Fruit fly (Drosophila melanogaster): ENCODE measurements around the gene Ssdp.

The Ssdp gene

DNA sequence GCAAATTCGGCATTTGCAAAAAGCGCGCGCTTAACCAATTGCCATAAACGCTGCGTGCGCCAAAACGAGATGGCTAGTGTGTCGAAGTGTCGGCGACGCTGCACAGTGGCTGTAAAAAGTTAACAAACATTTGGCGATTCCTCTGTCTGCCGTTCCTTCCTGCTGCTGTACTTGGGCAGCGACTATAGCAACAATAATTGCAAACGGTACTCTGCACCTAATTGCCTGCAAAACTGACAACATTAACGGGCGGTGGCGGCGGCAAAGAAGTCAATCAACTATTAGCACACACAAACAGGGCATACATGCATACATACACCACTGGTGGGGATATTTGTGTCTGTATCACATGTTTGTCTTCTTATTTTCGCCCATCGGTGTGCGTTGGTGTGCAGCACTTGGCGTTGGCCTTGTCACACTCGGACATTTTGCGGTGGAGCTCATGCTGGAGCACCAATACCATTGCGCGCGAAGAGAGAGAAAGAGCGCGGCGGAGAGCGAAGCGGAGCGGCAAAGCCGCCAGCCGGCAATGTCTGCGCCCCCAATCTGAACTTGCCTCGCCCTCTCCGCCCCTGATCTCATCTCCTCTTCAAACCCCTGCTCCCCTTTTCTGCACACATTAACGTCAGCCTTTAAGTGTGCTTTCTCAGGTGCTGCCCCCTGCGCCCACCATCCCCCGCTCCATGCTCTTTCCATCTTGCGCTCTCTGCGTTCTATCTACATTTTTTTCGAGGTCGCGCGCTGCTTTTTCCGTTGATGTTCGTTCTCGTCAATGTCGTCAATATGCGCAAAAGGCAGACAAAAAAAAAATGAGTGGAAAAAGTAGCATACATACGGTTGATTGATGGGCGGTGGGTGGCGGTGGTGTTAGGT, 45.0 kb upstream of the Ssdp start (continued):
- TF ChIP-seq bigmax (GFP tag; optimal IDR thresholded peaks at IDR 0.05) (no peak), sens-2 (GFP tag; IDR thresholded peaks at IDR 0.05) (no peak), CG1832 (GFP tag; optimal IDR thresholded peaks at IDR 0.05) (peak; percentile 63), da (GFP tag; optimal IDR thresholded peaks at IDR 0.05) (no peak), MESR4 (GFP tag; optimal IDR thresholded peaks at IDR 0.05) (no peak), MBD-R2 (GFP tag; IDR thresholded peaks at IDR 0.05) (no peak; the same call in 1 of the 2 replicates), CG2116 (GFP tag; optimal IDR thresholded peaks at IDR 0.05) (no peak), CG10267 (tag; optimal IDR thresholded peaks at IDR 0.05) (no peak), CG11456 (GFP tag; IDR thresholded peaks at IDR 0.05) (0 out of 3 replicates have a peak, but pooled peaks have one; percentile 42), mam (GFP tag; optimal IDR thresholded peaks at IDR 0.05) (no peak), ara (GFP tag; IDR thresholded peaks at IDR 0.05) (no peak), ken (GFP tag; IDR thresholded peaks at IDR 0.05) (0 out of 3 replicates have a peak, but pooled peaks have one; percentile 25), Fer2 (tag; optimal IDR thresholded peaks at IDR 0.05) (no peak), E2f1 (GFP tag; IDR thresholded peaks at IDR 0.05) (peak; percentile 36; the same call in 1 of the 2 replicates), Lhr (GFP tag; optimal IDR thresholded peaks at IDR 0.05) (no peak), Doc3 (GFP tag; IDR thresholded peaks at IDR 0.05; ENCODE audit: partially characterized antibody) (0 out of 3 replicates have a peak, but pooled peaks have one; percentile 29), Dbx (GFP tag; IDR thresholded peaks at IDR 0.05) (peak; percentile 25; the same call in 1 of the 3 replicates), jumu (GFP tag; optimal IDR thresholded peaks at IDR 0.05) (no peak), CG15479 (GFP tag; optimal IDR thresholded peaks at IDR 0.05) (no peak), tap (tag; optimal IDR thresholded peaks at IDR 0.05) (no peak), grau (tag; optimal IDR thresholded peaks at IDR 0.05) (peak; percentile 16), abd-A (tag; optimal IDR thresholded peaks at IDR 0.05) (peak; percentile 91), nau (GFP tag; optimal IDR thresholded peaks at IDR 0.05) (peak; percentile 28), Scr (GFP tag; IDR thresholded peaks at IDR 0.05; ENCODE audit: partially characterized antibody) (0 out of 2 replicates have a peak, but pooled peaks have one; percentile 6), gce (GFP tag; IDR thresholded peaks at IDR 0.05) (no peak), CG18011 (GFP tag; optimal IDR thresholded peaks at IDR 0.05) (no peak), CG6654 (GFP tag; optimal IDR thresholded peaks at IDR 0.05) (no peak), CG12391 (tag; optimal IDR thresholded peaks at IDR 0.05) (no peak), nom (GFP tag; optimal IDR thresholded peaks at IDR 0.05) (peak; percentile 61), Dll (GFP tag; IDR thresholded peaks at IDR 0.05; ENCODE audit: partially characterized antibody) (peak; percentile 41; the same call in 1 of the 4 replicates), slbo (GFP tag; IDR thresholded peaks at IDR 0.05) (peak; percentile 13; the same call in 1 of the 2 replicates), CG12769 (tag; optimal IDR thresholded peaks at IDR 0.05) (peak; percentile 55), CG6813 (GFP tag; optimal IDR thresholded peaks at IDR 0.05) (no peak), repo (GFP tag; optimal IDR thresholded peaks at IDR 0.05) (no peak), CG13287 (GFP tag; IDR thresholded peaks at IDR 0.05; ENCODE audit: partially characterized antibody) (0 out of 2 replicates have a peak, but pooled peaks have one; percentile 29), zen2 (GFP tag; IDR thresholded peaks at IDR 0.05; ENCODE audit: partially characterized antibody) (no peak), ap (GFP tag; IDR thresholded peaks at IDR 0.05) (no peak), CG10209 (GFP tag; optimal IDR thresholded peaks at IDR 0.05) (peak; percentile 25), mirr (GFP tag; optimal IDR thresholded peaks at IDR 0.05) (peak; percentile 39), toy (GFP tag; IDR thresholded peaks at IDR 0.05) (no peak), Nf-YC (tag; optimal IDR thresholded peaks at IDR 0.05) (peak; percentile 74), slou (GFP tag; optimal IDR thresholded peaks at IDR 0.05) (no peak), Deaf1 (tag; optimal IDR thresholded peaks at IDR 0.05) (peak; percentile 15), CG1603 (tag; optimal IDR thresholded peaks at IDR 0.05) (peak; percentile 15), CG31365 (tag; optimal IDR thresholded peaks at IDR 0.05) (no peak), CG8281 (tag; optimal IDR thresholded peaks at IDR 0.05) (peak; percentile 88), hb (GFP tag; IDR thresholded peaks at IDR 0.05; ENCODE audit: partially characterized antibody) (no peak)

Measured in whole organism, embryonic.